Fruit fly (Drosophila melanogaster): ENCODE data around the gene dan.

- no peak for TF ChIP-seq CG11093 (GFP tag; IDR thresholded peaks at IDR 0.05)
- TF ChIP-seq CG17186 (GFP tag; optimal IDR thresholded peaks at IDR 0.05), result no peak
- peak in 1 of 2 experiments; percentile 1 for TF ChIP-seq Trl (optimal IDR thresholded peaks at IDR 0.05)
- TF ChIP-seq Trl (GFP tag; optimal IDR thresholded peaks at IDR 0.05), result peak; percentile 65
- TF ChIP-seq ken (GFP tag; IDR thresholded peaks at IDR 0.05), result 0 out of 3 replicates have a peak, but pooled peaks have one; percentile 10
- no peak for TF ChIP-seq peb (GFP tag; IDR thresholded peaks at IDR 0.05)
- TF ChIP-seq shn (GFP tag; optimal IDR thresholded peaks at IDR 0.05), result peak; percentile 58
- peak; percentile 29 for TF ChIP-seq Dp (GFP tag; optimal IDR thresholded peaks at IDR 0.05)
- no peak for TF ChIP-seq Tbp (GFP tag; optimal IDR thresholded peaks at IDR 0.05)
Measured at dm6 chr3R:25193726-25194204, 9.6 kb downstream of the dan start, which contains the start of gene lobo.

Data from whole organism, embryonic.